Worm (Caenorhabditis elegans) whole organism, L3 larva: ENCODE measurements around the gene C34F11.1.

Experiments used
- ama-1 ChIP-seq: fragments of 150-350 bp; optimal IDR thresholded peaks from 2 replicates; lab custom pipeline; 2018
- ceh-9 ChIP-seq: sonication (generic microtip); optimal IDR thresholded peaks from 2 replicates; lab custom pipeline; 2018; ENCODE audit warnings: missing biosample characterization, missing genetic modification characterization
- egl-5 ChIP-seq: fragments of 150-350 bp; optimal IDR thresholded peaks from 2 replicates; lab custom pipeline; 2017; ENCODE audit warnings: missing biosample characterization, missing genetic modification reagents, missing genetic modification characterization, inconsistent platforms
- elt-1 ChIP-seq: fragments of 150-350 bp; optimal IDR thresholded peaks from 2 replicates; lab custom pipeline; 2014; ENCODE audit warnings: missing biosample characterization, missing genetic modification characterization
- elt-2 ChIP-seq: sonication (generic microtip); optimal IDR thresholded peaks from 2 replicates; lab custom pipeline; 2016; ENCODE audit warnings: missing genetic modification reagents, mild to moderate bottlenecking, missing genetic modification characterization, missing compliant biosample characterization
- fkh-2 ChIP-seq: fragments of 150-350 bp; optimal IDR thresholded peaks from 2 replicates; lab custom pipeline; 2014; ENCODE audit warnings: missing biosample characterization, missing genetic modification reagents, missing genetic modification characterization
- hmg-11 ChIP-seq: sonication (generic microtip); optimal IDR thresholded peaks from 2 replicates; lab custom pipeline; 2016; ENCODE audit warnings: missing genetic modification characterization, missing compliant biosample characterization
- jun-1 ChIP-seq: fragments of 150-350 bp; optimal IDR thresholded peaks from 2 replicates; lab custom pipeline; 2014; ENCODE audit warnings: missing biosample characterization, missing genetic modification reagents, missing genetic modification characterization
- lin-15B ChIP-seq: fragments of 150-350 bp; optimal IDR thresholded peaks from 2 replicates; lab custom pipeline; 2014; ENCODE audit warnings: missing biosample characterization, missing genetic modification characterization
- lin-39 ChIP-seq: fragments of 150-350 bp; optimal IDR thresholded peaks from 2 replicates; lab custom pipeline; 2018; ENCODE audit warnings: missing biosample characterization, missing genetic modification reagents, missing genetic modification characterization
- lsy-12 ChIP-seq: sonication (generic microtip); optimal IDR thresholded peaks from 2 replicates; lab custom pipeline; 2016; ENCODE audit warnings: mild to moderate bottlenecking, missing genetic modification characterization, missing compliant biosample characterization
- nfya-1 ChIP-seq: sonication (generic microtip); optimal IDR thresholded peaks from 2 replicates; lab custom pipeline; 2017; ENCODE audit warnings: missing genetic modification characterization, mild to moderate bottlenecking, missing compliant biosample characterization, antibody characterized with exemption, moderate library complexity; ENCODE audit not compliant: insufficient read depth
- nhr-11 ChIP-seq: fragments of 150-350 bp; optimal IDR thresholded peaks from 2 replicates; lab custom pipeline; 2014; ENCODE audit warnings: missing biosample characterization, missing genetic modification characterization
- nhr-12 ChIP-seq: fragments of 150-350 bp; optimal IDR thresholded peaks from 2 replicates; lab custom pipeline; 2014; ENCODE audit warnings: missing biosample characterization, missing genetic modification characterization
- nhr-23 ChIP-seq: fragments of 150-350 bp; optimal IDR thresholded peaks from 2 replicates; lab custom pipeline; 2014; ENCODE audit warnings: missing biosample characterization, missing genetic modification reagents, missing genetic modification characterization
- nhr-237 ChIP-seq: fragments of 150-350 bp; optimal IDR thresholded peaks from 2 replicates; lab custom pipeline; 2014; ENCODE audit warnings: missing biosample characterization, missing genetic modification characterization
- nhr-25 ChIP-seq: sonication (generic microtip); optimal IDR thresholded peaks from 2 replicates; lab custom pipeline; 2017; ENCODE audit warnings: missing biosample characterization, missing genetic modification characterization
- nhr-28 ChIP-seq: fragments of 150-350 bp; optimal IDR thresholded peaks from 2 replicates; lab custom pipeline; 2014; ENCODE audit warnings: missing biosample characterization, missing genetic modification characterization
- nhr-43 ChIP-seq: sonication (generic microtip); optimal IDR thresholded peaks from 2 replicates; lab custom pipeline; 2016; ENCODE audit warnings: mild to moderate bottlenecking, missing genetic modification characterization, missing compliant biosample characterization; ENCODE audit not compliant: poor library complexity, severe bottlenecking
- nhr-67 ChIP-seq: fragments of 150-350 bp; optimal IDR thresholded peaks from 2 replicates; lab custom pipeline; 2014; ENCODE audit warnings: missing biosample characterization, missing genetic modification characterization
- pqm-1 ChIP-seq: fragments of 150-350 bp; optimal IDR thresholded peaks from 2 replicates; lab custom pipeline; 2017; ENCODE audit warnings: missing biosample characterization, missing genetic modification characterization, inconsistent platforms
- sea-2 ChIP-seq: fragments of 150-350 bp; sonication (generic microtip); optimal IDR thresholded peaks from 4 replicates; lab custom pipeline; 2014; ENCODE audit warnings: missing biosample characterization, missing genetic modification reagents, missing genetic modification characterization
- skn-1 ChIP-seq: fragments of 150-350 bp; optimal IDR thresholded peaks from 2 replicates; lab custom pipeline; 2014; ENCODE audit warnings: missing biosample characterization, missing genetic modification characterization
- tbx-2 ChIP-seq: sonication (generic microtip); optimal IDR thresholded peaks from 2 replicates; lab custom pipeline; 2016; ENCODE audit warnings: mild to moderate bottlenecking, missing genetic modification characterization, missing compliant biosample characterization
- unc-62 ChIP-seq: fragments of 150-350 bp; sonication (generic microtip); optimal IDR thresholded peaks from 4 replicates; lab custom pipeline; 2014; ENCODE audit warnings: missing biosample characterization, missing genetic modification reagents, missing genetic modification characterization
- zag-1 ChIP-seq: fragments of 150-350 bp; optimal IDR thresholded peaks from 2 replicates; lab custom pipeline; 2014; ENCODE audit warnings: missing biosample characterization, missing genetic modification characterization
- ztf-4 ChIP-seq: fragments of 150-350 bp; optimal IDR thresholded peaks from 2 replicates; lab custom pipeline; 2014; ENCODE audit warnings: missing biosample characterization, missing genetic modification characterization

C34F11.1 gene

ce11 chrII:5231111-5231510 is 18.3 kb downstream of the C34F11.1 start, which contains the start of gene EGAP2.1:
TSS of gene EGAP2.1 (plus strand) at chrII:5231411.
- TF ChIP-seq unc-62 (GFP tag; lab: Kevin White, UChicago) (no peak), tbx-2 (tag; lab: Kevin White, UChicago) (no peak), nhr-25 (tag; lab: Kevin White, UChicago) (no peak), sea-2 (GFP tag; lab: Kevin White, UChicago) (no peak), elt-1 (tag; lab: Kevin White, UChicago) (no peak), nhr-12 (tag; lab: Kevin White, UChicago) (no peak)

DNA sequence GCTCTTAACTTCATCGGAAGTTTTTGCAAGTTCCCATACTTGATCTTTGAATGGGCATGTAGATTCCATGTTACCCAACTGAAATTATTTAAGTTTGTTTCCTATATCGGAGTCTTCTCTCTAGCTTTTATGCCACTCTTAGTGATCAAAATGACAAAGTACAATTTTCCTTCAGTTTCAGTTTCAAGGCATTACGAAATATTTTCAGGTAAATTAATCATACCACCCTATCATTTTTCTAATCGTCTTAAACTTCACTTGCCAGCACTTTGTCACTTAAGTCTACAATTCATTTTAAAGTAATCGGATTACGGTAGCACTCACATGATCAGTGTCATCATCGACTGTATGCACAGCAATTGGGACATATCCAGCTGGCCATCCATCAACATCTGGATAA is 22.0 kb downstream of the C34F11.1 start:
- TF ChIP-seq elt-2 (tag; lab: Kevin White, UChicago) (peak; percentile 84), ama-1 (lab: Kevin White, UChicago) (no peak), pqm-1 (peak; percentile 57)

DNA sequence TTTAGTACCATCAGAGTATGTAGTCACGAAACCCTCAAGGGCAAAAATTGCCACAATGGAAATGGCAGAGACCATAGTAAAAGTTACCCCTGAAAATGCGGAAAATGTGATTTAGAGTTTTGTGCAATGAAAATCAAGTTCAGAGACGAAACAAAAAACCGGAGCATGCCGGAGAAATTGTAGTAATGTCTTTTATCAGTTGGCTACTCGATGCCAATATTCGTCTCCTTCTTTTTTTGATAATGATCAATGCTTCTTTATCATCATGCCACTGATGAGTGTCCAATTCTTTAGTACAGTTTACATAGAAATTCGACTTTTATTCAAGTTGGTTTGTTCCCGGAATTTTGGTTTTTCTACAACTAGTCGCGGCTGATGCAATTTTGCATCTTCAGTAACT is 23.0 kb downstream of the C34F11.1 start, which contains the start of gene pho-1:
Gene pho-1 (minus strand): TSS at position 89 of the 400 bp plus-strand sequence.
- TF ChIP-seq elt-2 (tag; lab: Kevin White, UChicago) (peak; percentile 85), pqm-1 (peak; percentile 49), nhr-11 (no peak), nhr-25 (tag; lab: Kevin White, UChicago) (no peak), skn-1 (tag; lab: Kevin White, UChicago) (no peak)

ce11 chrII:5237699-5238098 is 24.9 kb downstream of the C34F11.1 start:
- TF ChIP-seq elt-2 (tag; lab: Kevin White, UChicago) (peak; percentile 57), lsy-12 (tag; lab: Kevin White, UChicago) (peak; percentile 4), nhr-237 (tag; lab: Kevin White, UChicago) (no peak), nhr-43 (tag; lab: Kevin White, UChicago) (no peak), pqm-1 (peak; percentile 26), nfya-1 (peak; percentile 3), ceh-9 (no peak)

ce11 chrII:5238366-5238765 is 25.6 kb downstream of the C34F11.1 start, which contains the start of gene pho-4:
TSS of gene pho-4 (minus strand) at chrII:5238466.
- TF ChIP-seq elt-2 (tag; lab: Kevin White, UChicago), result no peak
- TF ChIP-seq ztf-4 (tag; lab: Kevin White, UChicago), result no peak
- no peak for TF ChIP-seq nhr-11
- TF ChIP-seq, all 47 proteins: peak for 0

DNA sequence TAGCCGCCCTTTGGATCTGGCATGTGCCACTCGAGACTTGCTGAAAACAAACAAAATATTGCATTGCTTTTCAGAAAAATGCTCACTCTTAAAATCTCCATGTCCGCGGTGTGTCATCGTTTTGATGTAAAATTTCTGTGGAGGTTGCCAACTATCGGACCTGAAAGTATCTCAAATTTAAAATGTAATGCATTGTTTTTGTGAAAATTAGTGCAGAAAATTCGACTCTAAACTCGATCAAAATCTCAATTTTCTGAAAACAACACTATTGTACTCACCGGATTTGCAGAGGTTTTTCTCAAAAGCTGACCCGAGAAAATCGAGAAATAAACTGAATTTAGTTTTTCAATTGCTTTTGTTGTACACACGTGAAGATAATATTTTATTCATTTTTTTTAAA is 28.8 kb downstream of the C34F11.1 start, which contains the start of gene T16D1.1:
Gene T16D1.1 (minus strand): TSS at position 101 of the 400 bp plus-strand sequence.
- TF ChIP-seq unc-62 (GFP tag; lab: Kevin White, UChicago) (no peak), elt-1 (tag; lab: Kevin White, UChicago) (no peak), nhr-237 (tag; lab: Kevin White, UChicago) (no peak), zag-1 (tag; lab: Kevin White, UChicago) (no peak), hmg-11 (tag; lab: Kevin White, UChicago) (no peak), nhr-67 (tag; lab: Kevin White, UChicago) (no peak), fkh-2 (tag; lab: Kevin White, UChicago) (no peak), ztf-4 (tag; lab: Kevin White, UChicago) (no peak)
- TF ChIP-seq, all 47 proteins: peak for 0

DNA sequence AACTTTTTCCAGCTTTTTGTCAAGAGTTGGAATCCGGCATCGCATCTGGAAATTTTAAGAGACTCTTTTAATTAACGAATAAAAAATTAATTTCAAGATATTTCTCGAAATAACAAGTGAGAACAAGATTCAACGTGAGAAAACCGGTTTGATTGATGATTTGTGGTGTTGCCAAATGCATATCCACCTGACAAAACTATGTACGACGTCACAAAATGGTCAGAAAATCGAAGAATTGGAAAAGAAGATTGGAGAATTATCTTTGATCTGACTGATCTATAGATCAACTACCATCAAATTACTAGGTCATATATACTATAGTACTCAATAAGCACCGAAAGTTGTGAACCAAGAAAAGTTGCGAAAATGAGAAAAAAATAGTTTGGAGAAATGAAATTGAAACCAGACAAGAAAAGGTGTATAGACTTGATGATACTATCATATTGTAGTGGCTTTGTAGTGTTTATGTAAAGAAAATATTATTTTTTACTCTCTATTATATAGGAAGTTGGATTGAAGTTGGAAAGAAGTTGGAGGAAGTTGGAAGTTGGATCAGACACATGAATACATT is 34.1 kb downstream of the C34F11.1 start, which contains the start of gene ptr-6:
Gene ptr-6 (minus strand): TSS at position 47 of the 571 bp plus-strand sequence.
- TF ChIP-seq nhr-23 (tag; lab: Kevin White, UChicago) (peak; percentile 28), nhr-25 (tag; lab: Kevin White, UChicago) (peak; percentile 37), sea-2 (GFP tag; lab: Kevin White, UChicago) (no peak)

- no peak for TF ChIP-seq lin-15B (tag; lab: Kevin White, UChicago)
- TF ChIP-seq jun-1 (tag; lab: Kevin White, UChicago), result no peak
- no peak for TF ChIP-seq lin-39 (tag; lab: Kevin White, UChicago)
- no peak for TF ChIP-seq elt-2 (tag; lab: Kevin White, UChicago)
- no peak for TF ChIP-seq egl-5
- no peak for TF ChIP-seq nhr-28 (tag; lab: Kevin White, UChicago)
- no peak for TF ChIP-seq nfya-1
Observed at ce11 chrII:5255435-5255834, 42.7 kb downstream of the C34F11.1 start, which contains the start of gene frpr-4. TSS of gene frpr-4 (minus strand) at chrII:5255535.
